Worm (Caenorhabditis elegans) whole organism, early embryonic: ENCODE data around the gene R02D5.4.

Experiments used
- ama-1 ChIP-seq: fragments of 150-350 bp; optimal IDR thresholded peaks from 2 replicates; lab custom pipeline; 2014
- ceh-36 ChIP-seq: sonication (generic microtip); optimal IDR thresholded peaks from 2 replicates; lab custom pipeline; 2016; ENCODE audit warnings: missing genetic modification characterization, inconsistent platforms, missing compliant biosample characterization
- ets-7 ChIP-seq: sonication (generic microtip); optimal IDR thresholded peaks from 2 replicates; lab custom pipeline; 2016; ENCODE audit warnings: missing genotype, missing genetic modification characterization, missing compliant biosample characterization
- flt-1 ChIP-seq: fragments of 200-800 bp; sonication (Bioruptor generic); IDR thresholded peaks from 2 replicates; pipeline ENCODE4 v1.3.6; 2022; ENCODE audit warnings: missing genetic modification characterization, missing compliant biosample characterization
- hmbx-1 ChIP-seq: sonication (generic microtip); optimal IDR thresholded peaks from 2 replicates; lab custom pipeline; 2016; ENCODE audit warnings: mild to moderate bottlenecking, missing genetic modification characterization, missing compliant biosample characterization
- tbx-11 ChIP-seq: fragments of 200-800 bp; sonication (Bioruptor generic); IDR thresholded peaks from 2 replicates; pipeline ENCODE4 v1.3.6; 2022; ENCODE audit warnings: missing genetic modification characterization, missing compliant biosample characterization
- tra-4 ChIP-seq: sonication (generic microtip); optimal IDR thresholded peaks from 2 replicates; lab custom pipeline; 2017; ENCODE audit warnings: missing genetic modification characterization, missing compliant biosample characterization

ce11 chrV:14493665-14494064 lies 9.2 kb upstream of the R02D5.4 start:
- TF ChIP-seq ets-7: no peak
- TF ChIP-seq tbx-11 (GFP tag; lab: Robert Waterston, UW): no peak
- TF ChIP-seq ama-1 (lab: Kevin White, UChicago): no peak
- no peak for TF ChIP-seq flt-1 (GFP tag; lab: Robert Waterston, UW)
- TF ChIP-seq ceh-36 (tag; lab: Kevin White, UChicago): no peak
- TF ChIP-seq tra-4 (tag; lab: Kevin White, UChicago): no peak
- no peak for TF ChIP-seq hmbx-1 (tag; lab: Kevin White, UChicago)
